Worm (Caenorhabditis elegans): ENCODE measurements around the gene set-3.
"Not testable (repeated sequence)": the region's sequence is repeated elsewhere in the genome, so short reads cannot be mapped to it uniquely, and the experiment has no call there.

Gene set-3

ce11 chrIII:9689377-9689776 lies 5.0 kb downstream of the set-3 start:
- TF ChIP-seq ceh-20 (GFP tag; IDR thresholded peaks at IDR 0.05) (no peak), lin-1 (GFP tag; IDR thresholded peaks at IDR 0.05) (no peak), jun-1 (tag; optimal IDR thresholded peaks at IDR 0.05) (no peak), ceh-62 (tag; optimal IDR thresholded peaks at IDR 0.05) (no peak), skn-1 (tag; optimal IDR thresholded peaks at IDR 0.05) (no peak), set-16 (GFP tag; IDR thresholded peaks at IDR 0.05) (no peak), hlh-11 (tag; optimal IDR thresholded peaks at IDR 0.05) (peak; percentile 6), attf-4 (tag; optimal IDR thresholded peaks at IDR 0.05) (no peak), daf-16 (GFP tag; optimal IDR thresholded peaks at IDR 0.05) (no peak), daf-16 (tag; optimal IDR thresholded peaks at IDR 0.05) (peak; percentile 96), nhr-6 (tag; optimal IDR thresholded peaks at IDR 0.05) (no peak), dve-1 (tag; optimal IDR thresholded peaks at IDR 0.05; ENCODE audit: insufficient read depth) (peak; percentile 86), mxl-3 (GFP tag; optimal IDR thresholded peaks at IDR 0.05) (no peak), lin-38 (GFP tag; IDR thresholded peaks at IDR 0.05) (no peak), pqm-1 (tag; optimal IDR thresholded peaks at IDR 0.05) (peak; percentile 44), Y105C5A.15 (GFP tag; IDR thresholded peaks at IDR 0.05) (no peak), zip-2 (tag; optimal IDR thresholded peaks at IDR 0.05) (no peak), F26F4.8 (GFP tag; conservative IDR thresholded peaks at IDR 0.05) (no peak), egl-43 (GFP tag; IDR thresholded peaks at IDR 0.05) (no peak), ztf-7 (tag; optimal IDR thresholded peaks at IDR 0.05) (no peak), nhr-25 (tag; optimal IDR thresholded peaks at IDR 0.05; ENCODE audit: borderline replicate concordance, insufficient read depth) (no peak), Y75B8A.6 (GFP tag; IDR thresholded peaks at IDR 0.05) (no peak), F10B5.3 (tag; optimal IDR thresholded peaks at IDR 0.05) (no peak), fkh-10 (GFP tag; optimal IDR thresholded peaks at IDR 0.05) (no peak), ctbp-1 (GFP tag; IDR thresholded peaks at IDR 0.05) (no peak), arid-1 (GFP tag; conservative IDR thresholded peaks at IDR 0.05) (no peak), dpl-1 (GFP tag; optimal IDR thresholded peaks at IDR 0.05) (no peak), nhr-237 (tag; optimal IDR thresholded peaks at IDR 0.05) (no peak), dmd-8 (GFP tag; IDR thresholded peaks at IDR 0.05) (no peak), R02D3.7 (tag; optimal IDR thresholded peaks at IDR 0.05) (no peak)

DNA sequence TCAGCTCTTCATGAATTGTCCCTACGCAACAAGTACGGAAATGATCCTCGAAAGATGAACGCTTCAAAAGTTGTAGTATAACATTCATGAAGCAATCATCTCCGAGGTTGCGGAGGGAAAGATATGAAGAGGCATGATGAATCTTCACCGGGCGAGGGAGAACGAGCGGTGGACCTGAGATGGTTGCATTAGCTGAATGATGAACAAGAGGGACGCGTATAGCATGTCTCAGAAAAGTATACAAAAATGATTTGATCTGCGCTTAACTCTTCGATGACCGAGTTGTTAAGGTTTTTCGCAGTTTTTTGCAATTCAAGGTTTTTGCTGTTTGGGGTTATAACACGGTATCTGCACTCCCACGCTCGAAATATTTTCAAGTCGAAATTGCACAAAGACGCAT lies 8.4 kb downstream of the set-3 start, which contains the start of gene C07A9.10:
Gene C07A9.10, minus strand, starts transcription at position 101 of the 400 bp plus-strand sequence.
- TF ChIP-seq T20F7.1 (GFP tag; optimal IDR thresholded peaks at IDR 0.05) (no peak), pha-4 (GFP tag; IDR thresholded peaks at IDR 0.05) (no peak), pha-4 (tag; optimal IDR thresholded peaks at IDR 0.05) (no peak)

DNA sequence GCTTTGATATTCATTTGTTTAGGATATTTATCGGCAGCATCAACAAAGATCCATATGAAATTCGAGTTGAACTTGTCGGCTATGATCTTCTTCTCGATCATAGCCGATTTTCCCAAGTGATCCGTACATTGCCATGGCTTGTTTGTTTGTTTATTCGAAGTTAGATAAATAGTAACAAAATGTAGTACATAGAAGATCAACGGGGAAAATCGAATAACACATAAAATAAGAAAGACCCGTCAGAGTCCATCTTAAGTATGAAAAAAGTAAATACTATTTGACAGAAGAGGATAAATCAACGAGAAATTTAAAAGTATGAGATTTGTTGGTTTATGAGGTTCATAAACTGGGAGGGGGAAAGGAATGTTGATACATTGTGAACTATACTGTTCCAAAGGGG lies 11.6 kb downstream of the set-3 start, which contains the start of gene C07A9.5:
Gene C07A9.5, minus strand, starts transcription at position 101 of the 400 bp plus-strand sequence.
- not testable (repeated sequence) for TF ChIP-seq dmd-9 (GFP tag; IDR thresholded peaks at IDR 0.05); zag-1 (tag; optimal IDR thresholded peaks at IDR 0.05); lim-7 (GFP tag; IDR thresholded peaks at IDR 0.05)

DNA sequence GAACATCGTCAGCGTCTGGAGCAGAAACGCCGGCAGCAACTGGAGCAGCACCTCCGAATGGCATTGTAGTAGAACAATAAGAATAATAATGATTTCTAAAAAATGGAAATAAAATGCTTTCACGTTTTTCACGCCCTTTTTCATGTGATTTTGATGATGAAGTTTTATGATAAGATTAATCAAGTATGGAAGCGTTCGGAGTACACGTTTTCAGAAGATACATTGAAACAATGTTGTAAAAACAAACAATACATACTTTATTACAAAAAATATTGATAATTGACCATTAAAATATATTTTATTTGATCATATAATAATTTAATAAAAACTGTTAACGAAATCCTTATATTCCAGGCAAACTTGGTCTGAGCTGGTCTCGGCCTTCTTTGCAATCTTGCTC lies 13.2 kb downstream of the set-3 start, which contains the start of gene C07A9.13:
Gene C07A9.13, minus strand, starts transcription at position 101 of the 400 bp plus-strand sequence.
- peak in 1 of 2 experiments; percentile 11 for TF ChIP-seq unc-62 (GFP tag; optimal IDR thresholded peaks at IDR 0.05 in 1 of 2)
- not testable (repeated sequence) for TF ChIP-seq unc-62 (tag; optimal IDR thresholded peaks at IDR 0.05)
